Fruit fly (Drosophila melanogaster) whole organism, pupa: Measurements from ENCODE around the gene CG43179.

Source experiments
- CG10348 ChIP-seq: fragments of 200-800 bp; sonication (Bioruptor generic); IDR thresholded peaks from 2 replicates; pipeline ENCODE4 v1.3.6; 2022; ENCODE audit warnings: missing biosample characterization, missing genetic modification characterization
- CG12605 ChIP-seq: fragments of 200-800 bp; sonication (Bioruptor generic); IDR thresholded peaks from 2 replicates; pipeline ENCODE4 v1.3.6; 2022; ENCODE audit warnings: missing biosample characterization, missing genetic modification characterization
- CG13204 ChIP-seq: fragments of 200-800 bp; sonication (Bioruptor generic); optimal IDR thresholded peaks from 2 replicates; lab custom pipeline; 2018; ENCODE audit warnings: missing biosample characterization, mild to moderate bottlenecking, missing genetic modification characterization, moderate library complexity
- CG14655 ChIP-seq: fragments of 200-800 bp; sonication (Bioruptor generic); optimal IDR thresholded peaks from 3 replicates; lab custom pipeline; 2017; ENCODE audit warnings: mild to moderate bottlenecking, missing biosample characterization, missing genetic modification reagents, missing genetic modification characterization
- CG15710 ChIP-seq: fragments of 200-800 bp; sonication (Bioruptor generic); optimal IDR thresholded peaks from 2 replicates; lab custom pipeline; 2018; ENCODE audit warnings: missing biosample characterization, mild to moderate bottlenecking, missing genetic modification characterization, moderate library complexity
- CG17806 ChIP-seq: fragments of 200-800 bp; sonication (Bioruptor generic); optimal IDR thresholded peaks from 2 replicates; lab custom pipeline; 2018; ENCODE audit warnings: missing biosample characterization, mild to moderate bottlenecking, missing genetic modification characterization, moderate library complexity
- CG32121 ChIP-seq: fragments of 200-800 bp; sonication (Bioruptor generic); IDR thresholded peaks from 2 replicates; pipeline ENCODE4 v1.3.6; 2022; ENCODE audit warnings: missing biosample characterization, missing genetic modification characterization
- CG34367 ChIP-seq: fragments of 200-800 bp; sonication (Bioruptor generic); optimal IDR thresholded peaks from 2 replicates; lab custom pipeline; 2018; ENCODE audit warnings: missing biosample characterization, mild to moderate bottlenecking, missing genetic modification characterization
- CG4496 ChIP-seq: fragments of 200-800 bp; sonication (Bioruptor generic); IDR thresholded peaks from 3 replicates; pipeline ENCODE4 v1.3.6; 2022; ENCODE audit warnings: missing biosample characterization, missing genetic modification characterization
- CG8159 ChIP-seq: fragments of 200-800 bp; sonication (Bioruptor generic); optimal IDR thresholded peaks from 3 replicates; lab custom pipeline; 2018; ENCODE audit warnings: missing biosample characterization, mild to moderate bottlenecking, missing genetic modification characterization, moderate library complexity
- CG8301 ChIP-seq: fragments of 200-800 bp; sonication (Bioruptor generic); optimal IDR thresholded peaks from 2 replicates; lab custom pipeline; 2018; ENCODE audit warnings: missing biosample characterization, mild to moderate bottlenecking, missing genetic modification characterization
- CG9948 ChIP-seq: fragments of 200-800 bp; sonication (Bioruptor generic); optimal IDR thresholded peaks from 2 replicates; lab custom pipeline; 2018; ENCODE audit warnings: missing biosample characterization, mild to moderate bottlenecking, missing genetic modification characterization, moderate library complexity
- D1 ChIP-seq: fragments of 200-800 bp; sonication (Bioruptor generic); optimal IDR thresholded peaks from 2 replicates; lab custom pipeline; 2018; ENCODE audit warnings: missing biosample characterization, mild to moderate bottlenecking, missing genetic modification characterization, moderate library complexity
- EcR ChIP-seq: fragments of 200-800 bp; sonication (Bioruptor generic); optimal IDR thresholded peaks from 3 replicates; lab custom pipeline; 2019; ENCODE audit warnings: missing biosample characterization, missing genetic modification characterization, mild to moderate bottlenecking, moderate library complexity, missing genetic modification reagents
- Ets98B ChIP-seq: fragments of 200-800 bp; sonication (Bioruptor generic); IDR thresholded peaks from 2 replicates; pipeline ENCODE4 v1.3.6; 2022; ENCODE audit warnings: missing biosample characterization, missing genetic modification characterization
- Pif1A ChIP-seq: fragments of 200-800 bp; sonication (Bioruptor generic); optimal IDR thresholded peaks from 3 replicates; lab custom pipeline; 2016; ENCODE audit warnings: missing biosample characterization, missing genetic modification characterization
- Pif1B ChIP-seq: fragments of 200-800 bp; sonication (Bioruptor generic); optimal IDR thresholded peaks from 3 replicates; lab custom pipeline; 2016; ENCODE audit warnings: missing biosample characterization, missing genetic modification characterization
- Snoo ChIP-seq: fragments of 200-800 bp; sonication (Bioruptor generic); optimal IDR thresholded peaks from 3 replicates; lab custom pipeline; 2017; ENCODE audit warnings: missing biosample characterization, mild to moderate bottlenecking, missing genetic modification characterization, inconsistent platforms
- fd96Ca ChIP-seq: fragments of 200-800 bp; sonication (Bioruptor generic); IDR thresholded peaks from 3 replicates; pipeline ENCODE4 v1.3.6; 2022; ENCODE audit warnings: missing biosample characterization, missing genetic modification characterization
- gl ChIP-seq: fragments of 200-800 bp; sonication (Bioruptor generic); optimal IDR thresholded peaks from 2 replicates; lab custom pipeline; 2018; ENCODE audit warnings: missing biosample characterization, mild to moderate bottlenecking, missing genetic modification characterization
- rn ChIP-seq: fragments of 200-800 bp; sonication (Bioruptor generic); IDR thresholded peaks from 2 replicates; pipeline ENCODE4 v1.3.6; 2022; ENCODE audit warnings: missing biosample characterization, missing genetic modification characterization

Gene CG43179

dm6 chr3R:14277894-14278522 lies 22.1 kb downstream of the CG43179 start:
- TF ChIP-seq CG32121 (GFP tag; lab: Robert Waterston, UW), result peak; percentile 98
- peak; percentile 96 for TF ChIP-seq fd96Ca
- TF ChIP-seq D1 (tag; lab: Kevin White, UChicago), result peak; percentile 97
- TF ChIP-seq Pif1B (GFP tag; lab: Kevin White, UChicago), result peak; percentile 98
- TF ChIP-seq CG34367 (tag; lab: Kevin White, UChicago), result peak; percentile 94
- peak; percentile 98 for TF ChIP-seq CG8159 (tag; lab: Kevin White, UChicago)
- peak; percentile 96 for TF ChIP-seq CG13204 (GFP tag; lab: Kevin White, UChicago)
- TF ChIP-seq CG14655 (GFP tag; lab: Kevin White, UChicago), result peak; percentile 97
- peak; percentile 97 for TF ChIP-seq CG17806
- peak; percentile 97 for TF ChIP-seq Ets98B (GFP tag; lab: Robert Waterston, UW)
- peak; percentile 77 for TF ChIP-seq CG10348 (GFP tag; lab: Robert Waterston, UW)
- peak; percentile 96 for TF ChIP-seq Pif1A (GFP tag; lab: Kevin White, UChicago)
- TF ChIP-seq Snoo (tag; lab: Kevin White, UChicago), result peak; percentile 93
- peak; percentile 96 for TF ChIP-seq CG8301 (tag; lab: Kevin White, UChicago)
- TF ChIP-seq gl (tag; lab: Kevin White, UChicago), result peak; percentile 90
- peak; percentile 97 for TF ChIP-seq CG12605
- peak; percentile 96 for TF ChIP-seq rn (GFP tag; lab: Robert Waterston, UW)
- peak; percentile 97 for TF ChIP-seq CG4496 (GFP tag; lab: Robert Waterston, UW)
- TF ChIP-seq CG9948 (tag; lab: Kevin White, UChicago), result peak; percentile 97
- peak; percentile 98 for TF ChIP-seq CG15710 (tag; lab: Kevin White, UChicago)
- TF ChIP-seq EcR, result peak; percentile 72

DNA sequence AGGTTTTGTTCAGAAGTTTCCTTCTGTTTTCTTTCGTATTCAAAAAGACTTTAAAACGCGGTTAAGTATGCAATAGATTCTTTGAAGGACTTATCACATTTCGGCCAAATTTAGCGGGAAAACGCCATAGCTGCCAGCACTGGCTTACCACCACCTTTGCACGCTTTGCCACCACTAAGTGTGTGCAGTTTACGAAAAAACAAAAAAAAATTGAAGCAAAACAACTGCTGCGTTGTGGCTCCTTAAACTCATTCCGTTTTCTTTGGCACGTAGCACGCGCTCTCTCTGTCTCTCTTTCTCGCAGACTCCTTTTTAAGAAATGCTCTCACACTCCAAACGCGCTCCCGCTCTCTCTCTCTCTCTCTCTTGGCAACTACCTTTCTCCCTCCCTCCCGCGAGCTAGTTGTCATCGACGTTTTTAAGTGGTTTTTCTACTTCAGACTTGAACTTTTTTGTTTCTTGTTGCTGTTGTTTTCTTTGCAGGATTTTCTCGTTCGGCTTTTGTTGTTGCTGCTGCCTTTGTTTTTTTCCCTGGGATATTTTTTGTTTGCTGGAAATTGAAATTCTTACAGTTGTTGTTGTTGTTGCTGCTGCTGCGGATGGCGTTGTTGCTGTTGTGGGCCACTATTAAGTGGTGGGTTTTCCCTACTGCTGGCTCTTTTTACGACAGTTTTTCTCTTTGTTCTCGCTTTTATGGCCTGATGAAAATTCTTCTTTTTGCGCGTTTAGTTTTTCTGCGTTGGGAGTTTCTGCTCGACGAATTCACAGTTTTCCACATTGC lies 22.8 kb downstream of the CG43179 start:
- TF ChIP-seq CG15710 (tag; lab: Kevin White, UChicago), result peak; percentile 53
- TF ChIP-seq CG9948 (tag; lab: Kevin White, UChicago), result peak; percentile 50
- TF ChIP-seq CG14655 (GFP tag; lab: Kevin White, UChicago), result peak; percentile 31
- peak; percentile 63; the same call in 2 of the 3 replicates for TF ChIP-seq fd96Ca
- peak; percentile 79 for TF ChIP-seq Ets98B (GFP tag; lab: Robert Waterston, UW)
- no peak; the same call in 1 of the 2 replicates for TF ChIP-seq CG32121 (GFP tag; lab: Robert Waterston, UW)
- TF ChIP-seq Pif1A (GFP tag; lab: Kevin White, UChicago), result peak; percentile 37
- peak; percentile 75 for TF ChIP-seq CG13204 (GFP tag; lab: Kevin White, UChicago)
- no peak for TF ChIP-seq Snoo (tag; lab: Kevin White, UChicago)
- TF ChIP-seq CG34367 (tag; lab: Kevin White, UChicago), result peak; percentile 33
- peak; percentile 84 for TF ChIP-seq CG4496 (GFP tag; lab: Robert Waterston, UW)
- peak; percentile 66 for TF ChIP-seq Pif1B (GFP tag; lab: Kevin White, UChicago)
- peak; percentile 15 for TF ChIP-seq CG8301 (tag; lab: Kevin White, UChicago)
- peak; percentile 69 for TF ChIP-seq CG12605
- peak; percentile 69 for TF ChIP-seq EcR
- peak; percentile 88 for TF ChIP-seq gl (tag; lab: Kevin White, UChicago)
- TF ChIP-seq CG17806, result peak; percentile 21
- no peak for TF ChIP-seq D1 (tag; lab: Kevin White, UChicago)
- peak; percentile 45 for TF ChIP-seq CG8159 (tag; lab: Kevin White, UChicago)
- TF ChIP-seq rn (GFP tag; lab: Robert Waterston, UW), result no peak
- no peak for TF ChIP-seq CG10348 (GFP tag; lab: Robert Waterston, UW)
- TF ChIP-seq, all 21 proteins: peak for 16

- no peak for TF ChIP-seq Pif1B (GFP tag; lab: Kevin White, UChicago)
- TF ChIP-seq CG10348 (GFP tag; lab: Robert Waterston, UW), result no peak
- TF ChIP-seq gl (tag; lab: Kevin White, UChicago), result no peak
- TF ChIP-seq Pif1A (GFP tag; lab: Kevin White, UChicago), result peak; percentile 9
- TF ChIP-seq CG8301 (tag; lab: Kevin White, UChicago), result peak; percentile 41
- no peak for TF ChIP-seq rn (GFP tag; lab: Robert Waterston, UW)
- peak; percentile 70 for TF ChIP-seq CG14655 (GFP tag; lab: Kevin White, UChicago)
- TF ChIP-seq Snoo (tag; lab: Kevin White, UChicago), result no peak
- peak; percentile 46; the same call in 1 of the 3 replicates for TF ChIP-seq CG4496 (GFP tag; lab: Robert Waterston, UW)
- TF ChIP-seq CG12605, result no peak
- TF ChIP-seq CG9948 (tag; lab: Kevin White, UChicago), result peak; percentile 31
- peak; percentile 20 for TF ChIP-seq CG8159 (tag; lab: Kevin White, UChicago)
- no peak for TF ChIP-seq CG13204 (GFP tag; lab: Kevin White, UChicago)
- TF ChIP-seq CG32121 (GFP tag; lab: Robert Waterston, UW), result peak; percentile 54
- TF ChIP-seq Ets98B (GFP tag; lab: Robert Waterston, UW), result peak; percentile 47
- peak; percentile 7 for TF ChIP-seq CG34367 (tag; lab: Kevin White, UChicago)
- TF ChIP-seq CG17806, result peak; percentile 23
- no peak for TF ChIP-seq D1 (tag; lab: Kevin White, UChicago)
- peak; percentile 12 for TF ChIP-seq CG15710 (tag; lab: Kevin White, UChicago)
Observed at dm6 chr3R:14279311-14279998, 23.5 kb downstream of the CG43179 start.

DNA sequence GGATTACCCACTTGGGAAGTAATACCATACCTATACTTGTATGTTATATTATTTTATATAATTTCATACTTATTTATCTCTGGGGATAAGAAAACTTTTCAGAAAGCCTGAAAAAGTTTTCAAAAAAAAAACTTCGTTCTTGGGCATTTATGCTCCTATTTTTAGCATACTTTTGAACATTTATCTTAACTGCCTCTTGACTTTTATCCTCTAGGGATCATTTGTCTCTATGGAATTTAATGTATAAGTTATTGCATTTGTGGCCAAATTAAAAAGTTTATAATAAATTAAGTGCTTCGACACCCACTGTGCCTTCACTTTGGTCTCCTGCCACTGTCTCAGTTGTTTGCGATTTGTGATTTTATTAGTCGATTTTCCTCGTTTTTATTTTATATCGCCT lies 24.4 kb downstream of the CG43179 start:
- TF ChIP-seq CG12605 (no peak), fd96Ca (no peak), CG10348 (GFP tag; lab: Robert Waterston, UW) (no peak), gl (tag; lab: Kevin White, UChicago) (no peak), CG8159 (tag; lab: Kevin White, UChicago) (peak; percentile 15), CG34367 (tag; lab: Kevin White, UChicago) (no peak), Pif1A (GFP tag; lab: Kevin White, UChicago) (peak; percentile 37), Pif1B (GFP tag; lab: Kevin White, UChicago) (peak; percentile 19), CG32121 (GFP tag; lab: Robert Waterston, UW) (no peak; the same call in 1 of the 2 replicates), CG8301 (tag; lab: Kevin White, UChicago) (peak; percentile 67), CG15710 (tag; lab: Kevin White, UChicago) (no peak), Ets98B (GFP tag; lab: Robert Waterston, UW) (no peak), CG14655 (GFP tag; lab: Kevin White, UChicago) (peak; percentile 79), CG4496 (GFP tag; lab: Robert Waterston, UW) (peak; percentile 28; the same call in 1 of the 3 replicates), CG9948 (tag; lab: Kevin White, UChicago) (peak; percentile 51), D1 (tag; lab: Kevin White, UChicago) (no peak), rn (GFP tag; lab: Robert Waterston, UW) (no peak), CG17806 (peak; percentile 17), EcR (no peak), Snoo (tag; lab: Kevin White, UChicago) (peak; percentile 10)
